Worm (Caenorhabditis elegans): ENCODE data around the gene spe-29.

Gene spe-29

DNA sequence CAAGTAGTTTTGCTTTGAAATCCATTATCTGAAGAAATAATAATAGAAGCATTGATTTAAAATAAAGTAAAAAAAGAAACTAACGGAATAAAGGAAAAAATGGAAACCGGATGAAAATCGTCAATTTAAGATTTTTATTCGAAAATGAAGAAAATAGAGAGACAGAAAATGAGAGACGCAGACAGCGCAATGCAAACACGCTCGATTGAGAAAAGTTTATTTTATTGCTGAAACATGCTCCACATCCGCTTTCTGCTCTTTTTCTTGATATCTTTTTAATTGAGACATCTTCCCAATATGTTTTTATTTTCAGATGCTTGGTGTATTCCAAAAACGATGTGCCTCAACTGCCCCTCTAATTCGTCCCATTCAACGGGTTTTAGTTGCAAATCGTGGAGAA is 49.4 kb upstream of the spe-29 start, which contains the start of the genes prp-18 and mccc-1 (continued):
- no peak for TF ChIP-seq ztf-7 (tag; optimal IDR thresholded peaks at IDR 0.05)
- TF ChIP-seq lin-38 (GFP tag; IDR thresholded peaks at IDR 0.05): peak; percentile 94
- no peak for TF ChIP-seq daf-19 (GFP tag; conservative IDR thresholded peaks at IDR 0.05)
- no peak for TF ChIP-seq tra-1 (GFP tag; IDR thresholded peaks at IDR 0.05)
- TF ChIP-seq lin-29 (GFP tag; IDR thresholded peaks at IDR 0.05): no peak
- no peak for TF ChIP-seq nhr-111 (GFP tag; optimal IDR thresholded peaks at IDR 0.05)
- TF ChIP-seq unc-130 (GFP tag; optimal IDR thresholded peaks at IDR 0.05): peak; percentile 64
- no peak for TF ChIP-seq fkh-10 (GFP tag; optimal IDR thresholded peaks at IDR 0.05)
- no peak for TF ChIP-seq lsy-2 (tag; optimal IDR thresholded peaks at IDR 0.05)
- no peak for TF ChIP-seq saeg-2 (GFP tag; IDR thresholded peaks at IDR 0.05)
- no peak for TF ChIP-seq ztf-11 (tag; optimal IDR thresholded peaks at IDR 0.05)
- no peak for TF ChIP-seq arid-1 (GFP tag; conservative IDR thresholded peaks at IDR 0.05)
- peak; percentile 34 for TF ChIP-seq nhr-77 (tag; optimal IDR thresholded peaks at IDR 0.05)
- TF ChIP-seq F49E8.2 (tag; optimal IDR thresholded peaks at IDR 0.05; ENCODE audit: borderline replicate concordance): no peak
- no peak for TF ChIP-seq madf-9 (GFP tag; conservative IDR thresholded peaks at IDR 0.05)
- no peak for TF ChIP-seq duxl-1 (tag; optimal IDR thresholded peaks at IDR 0.05; ENCODE audit: poor library complexity)
- peak; percentile 61 for TF ChIP-seq dpl-1 (GFP tag; optimal IDR thresholded peaks at IDR 0.05)
- TF ChIP-seq T20F7.1 (GFP tag; optimal IDR thresholded peaks at IDR 0.05): peak; percentile 48
- TF ChIP-seq ama-1 (optimal IDR thresholded peaks at IDR 0.05): no peak
- peak; percentile 57 for TF ChIP-seq nhr-6 (tag; optimal IDR thresholded peaks at IDR 0.05)
- TF ChIP-seq ceh-82 (tag; optimal IDR thresholded peaks at IDR 0.05): no peak
- TF ChIP-seq F26F4.8 (GFP tag; conservative IDR thresholded peaks at IDR 0.05): no peak
- TF ChIP-seq ceh-44 (GFP tag; IDR thresholded peaks at IDR 0.05): no peak
- no peak for TF ChIP-seq zip-2 (tag; optimal IDR thresholded peaks at IDR 0.05)
- no peak for TF ChIP-seq nhr-237 (tag; optimal IDR thresholded peaks at IDR 0.05)
- TF ChIP-seq spr-3 (GFP tag; optimal IDR thresholded peaks at IDR 0.05): no peak
- no peak for TF ChIP-seq Y48G9A.11 (GFP tag; IDR thresholded peaks at IDR 0.05)
- no peak for TF ChIP-seq php-3 (GFP tag; IDR thresholded peaks at IDR 0.05)
- peak; percentile 3 for TF ChIP-seq hlh-11 (tag; optimal IDR thresholded peaks at IDR 0.05)

ce11 chrIV:9889857-9890256 is 43.8 kb upstream of the spe-29 start, which contains the start of gene ttbk-3:
ttbk-3 (minus strand) TSS chrIV:9889957.
- TF ChIP-seq zip-11 (GFP tag; IDR thresholded peaks at IDR 0.05) (no peak), tag-97 (GFP tag; IDR thresholded peaks at IDR 0.05) (no peak), egl-27 (tag; optimal IDR thresholded peaks at IDR 0.05) (no peak), set-16 (GFP tag; IDR thresholded peaks at IDR 0.05) (no peak)

ce11 chrIV:9891938-9892337 is 41.7 kb upstream of the spe-29 start, which contains the start of gene F32B6.4:
F32B6.4 (minus strand) TSS chrIV:9892038.
- TF ChIP-seq nhr-111 (GFP tag; optimal IDR thresholded peaks at IDR 0.05): no peak
- no peak for TF ChIP-seq attf-4 (tag; optimal IDR thresholded peaks at IDR 0.05)
- TF ChIP-seq egl-27 (tag; optimal IDR thresholded peaks at IDR 0.05): no peak
- no peak for TF ChIP-seq mdl-1 (tag; optimal IDR thresholded peaks at IDR 0.05)
- TF ChIP-seq F49E8.2 (tag; optimal IDR thresholded peaks at IDR 0.05; ENCODE audit: borderline replicate concordance): no peak
- no peak for TF ChIP-seq daf-12 (tag; optimal IDR thresholded peaks at IDR 0.05)
- TF ChIP-seq aly-2 (tag; optimal IDR thresholded peaks at IDR 0.05): no peak
- no peak for TF ChIP-seq pqm-1 (tag; optimal IDR thresholded peaks at IDR 0.05)
- TF ChIP-seq mep-1 (tag; optimal IDR thresholded peaks at IDR 0.05): no peak
- no peak for TF ChIP-seq nhr-11 (tag; optimal IDR thresholded peaks at IDR 0.05)
- no peak for TF ChIP-seq hlh-30 (tag; optimal IDR thresholded peaks at IDR 0.05; ENCODE audit: insufficient read depth)
- TF ChIP-seq dmd-6 (GFP tag; IDR thresholded peaks at IDR 0.05): no peak
- no peak for TF ChIP-seq zfp-3 (GFP tag; conservative IDR thresholded peaks at IDR 0.05)
- no peak for TF ChIP-seq ztf-7 (tag; optimal IDR thresholded peaks at IDR 0.05)
- no peak for TF ChIP-seq F10B5.3 (tag; optimal IDR thresholded peaks at IDR 0.05)
